Worm (Caenorhabditis elegans) whole organism, young adult: ENCODE data around the gene Y43D4A.2.
"Not testable (repeated sequence)": the region's sequence is repeated elsewhere in the genome, so short reads cannot be mapped to it uniquely, and the experiment has no call there.

Experiments used
- B0035.1 ChIP-seq: sonication (generic microtip); optimal IDR thresholded peaks from 2 replicates; lab custom pipeline; 2016; ENCODE audit warnings: missing genetic modification characterization, mild to moderate bottlenecking, missing compliant biosample characterization, missing genotype, missing genetic modification reagents
- B0261.1 ChIP-seq: sonication (generic microtip); optimal IDR thresholded peaks from 2 replicates; lab custom pipeline; 2016; ENCODE audit warnings: mild to moderate bottlenecking, missing genetic modification characterization, moderate library complexity, missing compliant biosample characterization
- B0336.3 ChIP-seq: fragments of 200-800 bp; sonication (Bioruptor generic); IDR thresholded peaks from 2 replicates; pipeline ENCODE4 v1.3.6; 2022; ENCODE audit warnings: missing genetic modification characterization, missing compliant biosample characterization
- D2030.7 ChIP-seq: fragments of 200-800 bp; sonication (Bioruptor generic); IDR thresholded peaks from 2 replicates; pipeline ENCODE4 v1.3.6; 2022; ENCODE audit warnings: missing genetic modification reagents, missing genetic modification characterization, missing compliant biosample characterization
- F57A8.1 ChIP-seq: fragments of 200-800 bp; sonication (Bioruptor generic); optimal IDR thresholded peaks from 2 replicates; lab custom pipeline; 2018; ENCODE audit warnings: mild to moderate bottlenecking, missing genetic modification characterization, moderate library complexity, missing compliant biosample characterization
- Y56A3A.18 ChIP-seq: fragments of 200-800 bp; sonication (Bioruptor generic); IDR thresholded peaks from 2 replicates; pipeline ENCODE4 v1.3.6; 2022; ENCODE audit warnings: missing genetic modification reagents, missing genetic modification characterization, missing compliant biosample characterization
- Y95B8A.8 ChIP-seq: fragments of 200-800 bp; sonication (Bioruptor generic); IDR thresholded peaks from 2 replicates; pipeline ENCODE4 v1.3.6; 2022; ENCODE audit warnings: missing genetic modification reagents, missing genetic modification characterization, missing compliant biosample characterization
- aptf-3 ChIP-seq: fragments of 200-800 bp; sonication (Bioruptor generic); IDR thresholded peaks from 2 replicates; pipeline ENCODE4 v1.3.6; 2022; ENCODE audit warnings: missing genetic modification characterization, missing compliant biosample characterization
- atf-7 ChIP-seq: sonication (generic microtip); optimal IDR thresholded peaks from 2 replicates; lab custom pipeline; 2017; ENCODE audit warnings: mild to moderate bottlenecking, missing genetic modification characterization, missing compliant biosample characterization
- attf-3 ChIP-seq: fragments of 200-800 bp; sonication (Bioruptor generic); conservative IDR thresholded peaks from 2 replicates; pipeline ENCODE4 v1.3.6; 2022; ENCODE audit warnings: missing genetic modification reagents, missing genetic modification characterization, missing compliant biosample characterization
- attf-6 ChIP-seq: fragments of 200-800 bp; sonication (Bioruptor generic); IDR thresholded peaks from 2 replicates; pipeline ENCODE4 v1.3.6; 2022; ENCODE audit warnings: missing genetic modification reagents, missing genetic modification characterization, missing compliant biosample characterization
- cebp-2 ChIP-seq: fragments of 200-800 bp; sonication (Bioruptor generic); IDR thresholded peaks from 2 replicates; pipeline ENCODE4 v1.3.6; 2022; ENCODE audit warnings: missing genetic modification characterization, missing compliant biosample characterization
- hmg-1.2 ChIP-seq: fragments of 200-800 bp; sonication (Bioruptor generic); IDR thresholded peaks from 2 replicates; pipeline ENCODE4 v1.3.6; 2022; ENCODE audit warnings: missing genetic modification reagents, missing genetic modification characterization, missing compliant biosample characterization
- hmg-20 ChIP-seq: fragments of 200-800 bp; sonication (Bioruptor generic); IDR thresholded peaks from 2 replicates; pipeline ENCODE4 v1.3.6; 2022; ENCODE audit warnings: missing genetic modification reagents, missing genetic modification characterization, missing compliant biosample characterization
- hrde-1 ChIP-seq: sonication (generic microtip); optimal IDR thresholded peaks from 2 replicates; lab custom pipeline; 2016; ENCODE audit warnings: missing genetic modification characterization, mild to moderate bottlenecking, missing compliant biosample characterization, moderate library complexity, missing genotype, missing genetic modification reagents, borderline replicate concordance
- lin-26 ChIP-seq: fragments of 200-800 bp; sonication (Bioruptor generic); IDR thresholded peaks from 2 replicates; pipeline ENCODE4 v1.3.6; 2022; ENCODE audit warnings: missing genetic modification reagents, missing genetic modification characterization, missing compliant biosample characterization
- madf-3 ChIP-seq: fragments of 200-800 bp; sonication (Bioruptor generic); IDR thresholded peaks from 2 replicates; pipeline ENCODE4 v1.3.6; 2022; ENCODE audit warnings: missing genetic modification reagents, missing genetic modification characterization, missing compliant biosample characterization
- mcd-1 ChIP-seq: fragments of 200-800 bp; sonication (Bioruptor generic); IDR thresholded peaks from 2 replicates; pipeline ENCODE4 v1.3.6; 2022; ENCODE audit warnings: missing genetic modification reagents, missing genetic modification characterization, missing compliant biosample characterization
- rcor-1 ChIP-seq: fragments of 200-800 bp; sonication (Bioruptor generic); IDR thresholded peaks from 2 replicates; pipeline ENCODE4 v1.3.6; 2022; ENCODE audit warnings: missing genetic modification reagents, missing genetic modification characterization, missing compliant biosample characterization
- rpc-1 ChIP-seq, 2 experiments: fragments of 150-350 bp in 1 of 2; sonication (generic microtip) in 1 of 2; optimal IDR thresholded peaks; 2 replicates each; lab custom pipeline; 2014 to 2018; ENCODE audit warnings: missing biosample characterization in 1 of 2, missing genetic modification characterization in 1 of 2, missing genetic modification reagents in 1 of 2, missing genotype in 1 of 2
- snpc-4 ChIP-seq, 5 experiments: fragments of 150-350 bp in 1 of 5; sonication (generic microtip) in 4 of 5; optimal IDR thresholded peaks; 2 replicates each; lab custom pipeline; 2014 to 2018; ENCODE audit warnings: missing genetic modification characterization in 5 of 5, missing biosample characterization in 3 of 5, antibody characterized with exemption in 2 of 5, mild to moderate bottlenecking in 2 of 5, missing compliant biosample characterization in 2 of 5, missing genotype in 2 of 5, moderate library complexity in 2 of 5, missing genetic modification reagents in 1 of 5
- tbp1 ChIP-seq: fragments of 200-800 bp; sonication (Bioruptor generic); optimal IDR thresholded peaks from 2 replicates; lab custom pipeline; 2018; ENCODE audit warnings: mild to moderate bottlenecking, missing genetic modification characterization, missing compliant biosample characterization
- zim-3 ChIP-seq: sonication (generic microtip); optimal IDR thresholded peaks from 2 replicates; lab custom pipeline; 2017; ENCODE audit warnings: mild to moderate bottlenecking, missing genetic modification characterization, moderate library complexity, missing compliant biosample characterization
- ztf-25 ChIP-seq: fragments of 200-800 bp; sonication (Bioruptor generic); IDR thresholded peaks from 2 replicates; pipeline ENCODE4 v1.3.6; 2022; ENCODE audit warnings: missing genetic modification reagents, missing genetic modification characterization, missing compliant biosample characterization

Gene Y43D4A.2

ce11 chrIV:16731253-16731652 lies 24.4 kb downstream of the Y43D4A.2 start:
- peak; percentile 12 for TF ChIP-seq rpc-1 (optimal IDR thresholded peaks at IDR 0.05; lab: Kevin White, UChicago)
- peak; percentile 56 for TF ChIP-seq rpc-1 (tag; optimal IDR thresholded peaks at IDR 0.05; lab: Kevin White, UChicago)
- TF ChIP-seq aptf-3 (GFP tag; lab: Robert Waterston, UW) = 0 out of 2 replicates have a peak, but pooled peaks have one; percentile 39
- TF ChIP-seq Y56A3A.18 (GFP tag; lab: Robert Waterston, UW) = peak; percentile 79
- TF ChIP-seq cebp-2 (GFP tag; lab: Robert Waterston, UW) = peak; percentile 78; the same call in 1 of the 2 replicates
- TF ChIP-seq snpc-4 (GFP tag; optimal IDR thresholded peaks at IDR 0.05; lab: Kevin White, UChicago) = not testable (repeated sequence)
- TF ChIP-seq snpc-4 (tag; optimal IDR thresholded peaks at IDR 0.05; lab: Kevin White, UChicago) = peak in 1 of 4 experiments; percentile 87
- TF ChIP-seq attf-6 = peak; percentile 98
- TF ChIP-seq B0261.1 (tag; lab: Kevin White, UChicago) = peak; percentile 61
- peak; percentile 76 for TF ChIP-seq hmg-1.2 (GFP tag; lab: Robert Waterston, UW)
- TF ChIP-seq hmg-20 (GFP tag; lab: Robert Waterston, UW) = 0 out of 2 replicates have a peak, but pooled peaks have one; percentile 38
- TF ChIP-seq D2030.7 = peak; percentile 27; the same call in 1 of the 2 replicates
- peak; percentile 78; the same call in 1 of the 2 replicates for TF ChIP-seq ztf-25 (GFP tag; lab: Robert Waterston, UW)
- TF ChIP-seq mcd-1 (GFP tag; lab: Robert Waterston, UW) = peak; percentile 47
- TF ChIP-seq madf-3 = 0 out of 2 replicates have a peak, but pooled peaks have one; percentile 63
- TF ChIP-seq tbp1 = peak; percentile 83
- peak; percentile 94 for TF ChIP-seq lin-26 (GFP tag; lab: Robert Waterston, UW)
- peak; percentile 62 for TF ChIP-seq rcor-1 (GFP tag; lab: Robert Waterston, UW)

- TF ChIP-seq Y95B8A.8 (GFP tag; lab: Robert Waterston, UW); atf-7 (tag; lab: Kevin White, UChicago); B0035.1 (tag; lab: Kevin White, UChicago): not testable (repeated sequence)
These were observed 33.1 kb downstream of the Y43D4A.2 start, which contains the start of gene Y51H4A.23 for ce11 chrIV:16722616-16723015. TSS of gene Y51H4A.23 (plus strand) at chrIV:16722916.

ce11 chrIV:16722000-16722607 lies 33.6 kb downstream of the Y43D4A.2 start:
- no peak for TF ChIP-seq zim-3
- no peak for TF ChIP-seq snpc-4 (GFP tag; optimal IDR thresholded peaks at IDR 0.05; lab: Kevin White, UChicago)
- peak in 3 of 4 experiments; percentile 26 to 91 (median 59) for TF ChIP-seq snpc-4 (tag; optimal IDR thresholded peaks at IDR 0.05; lab: Kevin White, UChicago)
- TF ChIP-seq attf-6 = 0 out of 2 replicates have a peak, but pooled peaks have one; percentile 46

- TF ChIP-seq attf-3 (GFP tag; lab: Robert Waterston, UW) (no peak), F57A8.1 (GFP tag; lab: Kevin White, UChicago) (no peak)
These were observed 35.3 kb downstream of the Y43D4A.2 start, which contains the start of gene Y51H4A.22 for ce11 chrIV:16720412-16720811. TSS of gene Y51H4A.22 (plus strand) at chrIV:16720712.

ce11 chrIV:16718651-16719050 lies 37.0 kb downstream of the Y43D4A.2 start:
- peak; percentile 75; the same call in 1 of the 2 replicates for TF ChIP-seq attf-6
- TF ChIP-seq snpc-4 (GFP tag; optimal IDR thresholded peaks at IDR 0.05; lab: Kevin White, UChicago) = no peak
- TF ChIP-seq snpc-4 (tag; optimal IDR thresholded peaks at IDR 0.05; lab: Kevin White, UChicago) = peak in 3 of 4 experiments; percentile 27 to 72 (median 58)
- TF ChIP-seq D2030.7 = no peak
- no peak for TF ChIP-seq hrde-1 (tag; lab: Kevin White, UChicago)

ce11 chrIV:16710312-16710711 lies 45.4 kb downstream of the Y43D4A.2 start:
- TF ChIP-seq snpc-4 (GFP tag; optimal IDR thresholded peaks at IDR 0.05; lab: Kevin White, UChicago) (no peak), snpc-4 (tag; optimal IDR thresholded peaks at IDR 0.05; lab: Kevin White, UChicago) (peak in 2 of 4 experiments; percentile 71 to 77), B0336.3 (GFP tag; lab: Robert Waterston, UW) (no peak), attf-6 (peak; percentile 80; the same call in 1 of the 2 replicates)
